Worm (Caenorhabditis elegans) whole organism, L4 larva: ENCODE results near the gene T16G1.7.

Experiments used
- T20F7.1 ChIP-seq: fragments of 200-800 bp; sonication (Bioruptor generic); optimal IDR thresholded peaks from 2 replicates; lab custom pipeline; 2018; ENCODE audit warnings: mild to moderate bottlenecking, missing genetic modification characterization, missing compliant biosample characterization
- Y75B8A.6 ChIP-seq: fragments of 200-800 bp; sonication (Bioruptor generic); IDR thresholded peaks from 2 replicates; pipeline ENCODE4 v1.3.6; 2022; ENCODE audit warnings: missing genetic modification reagents, missing genetic modification characterization, missing compliant biosample characterization
- aha-1 ChIP-seq: fragments of 150-350 bp; peaks from one replicate; lab custom pipeline; 2014; ENCODE audit warnings: missing biosample characterization, missing genetic modification characterization
- ctbp-1 ChIP-seq: fragments of 200-800 bp; sonication (Bioruptor generic); IDR thresholded peaks from 2 replicates; pipeline ENCODE4 v1.3.6; 2022; ENCODE audit warnings: missing genetic modification reagents, missing genetic modification characterization, missing compliant biosample characterization
- daf-16 ChIP-seq, 3 experiments: sonication (generic microtip); optimal IDR thresholded peaks; 2 replicates each; lab custom pipeline; 2016 to 2017; ENCODE audit warnings: missing genetic modification characterization in 3 of 3, missing genetic modification reagents in 3 of 3, mild to moderate bottlenecking in 2 of 3, missing compliant biosample characterization in 2 of 3, missing biosample characterization in 1 of 3, moderate library complexity in 1 of 3
- daf-8 ChIP-seq: fragments of 200-800 bp; sonication (Bioruptor generic); IDR thresholded peaks from 2 replicates; pipeline ENCODE4 v1.3.6; 2022; ENCODE audit warnings: missing genetic modification characterization, missing compliant biosample characterization
- dmd-6 ChIP-seq: fragments of 200-800 bp; sonication (Bioruptor generic); IDR thresholded peaks from 2 replicates; pipeline ENCODE4 v1.3.6; 2022; ENCODE audit warnings: missing genetic modification reagents, missing genetic modification characterization, missing compliant biosample characterization
- dpl-1 ChIP-seq: fragments of 150-350 bp; optimal IDR thresholded peaks from 2 replicates; lab custom pipeline; 2014; ENCODE audit warnings: missing biosample characterization, missing genetic modification reagents, missing genetic modification characterization
- egl-43 ChIP-seq: fragments of 200-800 bp; sonication (Bioruptor generic); IDR thresholded peaks from 2 replicates; pipeline ENCODE4 v1.3.6; 2022; ENCODE audit warnings: missing genetic modification reagents, missing genetic modification characterization, missing compliant biosample characterization
- fos-1 ChIP-seq: fragments of 150-350 bp; optimal IDR thresholded peaks from 2 replicates; lab custom pipeline; 2014; ENCODE audit warnings: missing biosample characterization, missing genetic modification characterization
- hlh-30 ChIP-seq: sonication (generic microtip); optimal IDR thresholded peaks from 2 replicates; lab custom pipeline; 2017; ENCODE audit warnings: antibody characterized with exemption, mild to moderate bottlenecking, missing genetic modification characterization, missing compliant biosample characterization; ENCODE audit not compliant: insufficient read depth
- lin-39 ChIP-seq: fragments of 150-350 bp; optimal IDR thresholded peaks from 2 replicates; lab custom pipeline; 2014; ENCODE audit warnings: missing biosample characterization, missing genetic modification reagents, missing genetic modification characterization
- lir-3 ChIP-seq: sonication (generic microtip); optimal IDR thresholded peaks from 2 replicates; lab custom pipeline; 2016; ENCODE audit warnings: mild to moderate bottlenecking, missing genetic modification characterization, missing compliant biosample characterization
- madf-9 ChIP-seq: fragments of 200-800 bp; sonication (Bioruptor generic); conservative IDR thresholded peaks from 2 replicates; pipeline ENCODE4 v1.3.6; 2022; ENCODE audit warnings: missing genetic modification reagents, missing genetic modification characterization, missing compliant biosample characterization
- mep-1 ChIP-seq: fragments of 150-350 bp; sonication (generic microtip); optimal IDR thresholded peaks from 3 replicates; lab custom pipeline; 2014; ENCODE audit warnings: missing biosample characterization, missing genetic modification characterization
- mxl-2 ChIP-seq: fragments of 200-800 bp; sonication (Bioruptor generic); conservative IDR thresholded peaks from 2 replicates; pipeline ENCODE4 v1.3.6; 2022; ENCODE audit warnings: missing genetic modification reagents, missing genetic modification characterization, missing compliant biosample characterization
- mxl-3 ChIP-seq: fragments of 200-800 bp; sonication (Bioruptor generic); optimal IDR thresholded peaks from 2 replicates; lab custom pipeline; 2018; ENCODE audit warnings: mild to moderate bottlenecking, missing genetic modification characterization, missing compliant biosample characterization
- nhr-10 ChIP-seq: fragments of 150-350 bp; optimal IDR thresholded peaks from 2 replicates; lab custom pipeline; 2014; ENCODE audit warnings: missing biosample characterization, missing genetic modification characterization
- nhr-28 ChIP-seq: fragments of 150-350 bp; optimal IDR thresholded peaks from 2 replicates; lab custom pipeline; 2014; ENCODE audit warnings: missing biosample characterization, missing genetic modification characterization
- nhr-42 ChIP-seq: fragments of 200-800 bp; sonication (Bioruptor generic); IDR thresholded peaks from 2 replicates; pipeline ENCODE4 v1.3.6; 2022; ENCODE audit warnings: missing genetic modification characterization, missing compliant biosample characterization
- php-3 ChIP-seq: fragments of 200-800 bp; sonication (Bioruptor generic); IDR thresholded peaks from 2 replicates; pipeline ENCODE4 v1.3.6; 2022; ENCODE audit warnings: missing genetic modification reagents, missing genetic modification characterization, missing compliant biosample characterization
- sdz-12 ChIP-seq: fragments of 200-800 bp; sonication (Bioruptor generic); optimal IDR thresholded peaks from 2 replicates; lab custom pipeline; 2018; ENCODE audit warnings: mild to moderate bottlenecking, missing genetic modification characterization, missing compliant biosample characterization
- tra-1 ChIP-seq: fragments of 200-800 bp; sonication (Bioruptor generic); IDR thresholded peaks from 2 replicates; pipeline ENCODE4 v1.3.6; 2022; ENCODE audit warnings: missing genetic modification reagents, missing genetic modification characterization, missing compliant biosample characterization
- unc-130 ChIP-seq: sonication (generic microtip); optimal IDR thresholded peaks from 2 replicates; lab custom pipeline; 2016; ENCODE audit warnings: missing genetic modification reagents, missing genetic modification characterization, missing compliant biosample characterization
- unc-62 ChIP-seq, 3 experiments: fragments of 150-350 bp in 1 of 3; sonication (generic microtip); optimal IDR thresholded peaks in 2 of 3; peaks in 1 of 3; 1 replicate in 1 of 3; 2 replicates in 2 of 3; lab custom pipeline; 2014 to 2017; ENCODE audit warnings: missing biosample characterization in 3 of 3, missing genetic modification characterization in 3 of 3, missing genetic modification reagents in 3 of 3, missing genotype in 1 of 3
- vab-7 ChIP-seq: fragments of 200-800 bp; sonication (Bioruptor generic); IDR thresholded peaks from 2 replicates; pipeline ENCODE4 v1.3.6; 2022; ENCODE audit warnings: missing genetic modification reagents, missing genetic modification characterization, missing compliant biosample characterization
- zag-1 ChIP-seq: fragments of 150-350 bp; optimal IDR thresholded peaks from 2 replicates; lab custom pipeline; 2014; ENCODE audit warnings: missing biosample characterization, missing genetic modification characterization
- ztf-11 ChIP-seq: fragments of 150-350 bp; optimal IDR thresholded peaks from 2 replicates; lab custom pipeline; 2014; ENCODE audit warnings: missing biosample characterization, missing genetic modification characterization

The T16G1.7 gene

DNA sequence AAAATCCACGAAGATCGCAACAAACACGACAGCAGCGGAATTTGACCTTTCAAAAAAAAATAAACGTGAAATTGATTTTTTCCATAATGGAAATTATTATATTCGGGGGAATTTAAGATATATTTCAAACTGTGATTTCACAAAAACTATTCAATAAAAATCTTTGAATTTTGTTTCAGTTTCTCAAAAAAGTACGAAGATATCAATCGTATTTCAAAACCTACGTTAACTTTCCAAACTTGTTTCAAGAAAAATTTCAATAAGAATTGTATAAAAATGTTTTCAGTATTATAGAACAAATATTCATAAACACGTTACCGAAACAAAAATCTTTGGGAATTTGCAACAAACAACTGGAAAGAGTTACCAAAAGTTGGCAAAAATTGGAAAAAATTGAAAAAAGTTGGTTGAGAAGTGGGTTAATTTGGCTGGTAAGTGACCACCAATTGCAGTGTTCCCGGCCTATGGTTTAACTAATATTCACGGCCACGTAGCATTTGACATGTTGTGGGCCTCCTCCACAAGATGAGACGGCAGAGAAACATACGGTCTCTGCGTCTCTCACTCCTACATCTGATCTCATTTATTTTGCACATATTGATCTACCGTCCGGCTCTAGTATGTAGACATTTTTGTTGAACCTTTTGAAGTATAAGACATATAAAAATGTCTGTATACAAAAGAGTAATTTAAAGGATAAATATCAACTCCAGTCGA is 16.1 kb upstream of the T16G1.7 start, which contains the start of the genes T16G1.9 and T16G1.18 (continued):
- 0 out of 2 replicates have a peak, but pooled peaks have one; percentile 20 for TF ChIP-seq vab-7 (GFP tag; lab: Robert Waterston, UW)
- TF ChIP-seq zag-1 (tag; lab: Kevin White, UChicago) = no peak
- TF ChIP-seq mxl-2 (GFP tag; lab: Robert Waterston, UW) = no peak

DNA sequence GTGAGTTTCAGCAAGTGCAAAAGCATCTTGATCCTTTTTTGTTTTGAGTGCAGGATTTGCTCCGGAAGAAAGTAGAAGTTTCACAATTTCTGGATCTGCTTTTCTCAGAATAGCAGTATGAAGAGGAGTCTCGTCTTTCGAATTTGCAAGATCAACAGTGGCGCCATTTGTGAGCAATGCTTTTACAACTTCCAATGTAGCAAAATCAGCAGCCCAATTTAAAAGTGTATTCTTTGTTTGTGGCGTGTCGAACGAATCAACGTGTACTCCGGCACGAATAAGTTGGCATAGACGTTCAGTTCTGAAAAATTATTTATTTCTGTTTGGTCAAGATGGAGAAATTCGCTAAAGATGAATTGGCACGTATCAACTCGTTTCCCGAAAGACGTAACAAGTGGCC is 14.7 kb upstream of the T16G1.7 start, which contains the start of gene T16G1.13:
T16G1.13 (plus strand) TSS at position 301 of the 400 bp plus-strand sequence.
- TF ChIP-seq unc-62 (GFP tag; optimal IDR thresholded peaks at IDR 0.05 in 1 of 2; lab: Kevin White, UChicago) (peak in 1 of 2 experiments; percentile 29), unc-62 (tag; optimal IDR thresholded peaks at IDR 0.05; lab: Kevin White, UChicago) (no peak), php-3 (GFP tag; lab: Robert Waterston, UW) (no peak), dmd-6 (GFP tag; lab: Robert Waterston, UW) (no peak)

DNA sequence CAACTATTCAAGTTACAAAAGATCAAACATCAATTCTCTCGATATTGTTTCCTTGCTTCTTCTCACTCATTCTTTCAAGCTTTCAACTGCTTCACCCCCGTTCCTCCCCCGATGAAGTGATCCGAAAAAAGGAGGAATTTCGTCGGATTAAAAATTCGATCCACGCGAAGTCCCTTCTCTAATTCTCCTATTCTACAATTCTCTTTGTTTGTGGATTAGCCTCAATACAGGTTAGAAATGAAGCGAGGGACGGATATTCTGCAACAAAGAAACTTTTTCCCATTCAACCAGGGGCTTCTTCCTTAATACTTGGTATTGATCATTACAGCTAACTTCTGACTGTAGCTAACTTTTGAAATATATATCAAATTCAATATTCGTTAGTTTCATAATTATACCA is 9.9 kb upstream of the T16G1.7 start, which contains the start of gene grl-2:
grl-2 (plus strand) TSS at position 301 of the 400 bp plus-strand sequence.
- TF ChIP-seq ctbp-1 (no peak), daf-8 (no peak), nhr-42 (GFP tag; lab: Robert Waterston, UW) (no peak), madf-9 (GFP tag; lab: Robert Waterston, UW) (no peak), nhr-10 (tag; lab: Kevin White, UChicago) (no peak), fos-1 (no peak), mxl-2 (GFP tag; lab: Robert Waterston, UW) (no peak)

DNA sequence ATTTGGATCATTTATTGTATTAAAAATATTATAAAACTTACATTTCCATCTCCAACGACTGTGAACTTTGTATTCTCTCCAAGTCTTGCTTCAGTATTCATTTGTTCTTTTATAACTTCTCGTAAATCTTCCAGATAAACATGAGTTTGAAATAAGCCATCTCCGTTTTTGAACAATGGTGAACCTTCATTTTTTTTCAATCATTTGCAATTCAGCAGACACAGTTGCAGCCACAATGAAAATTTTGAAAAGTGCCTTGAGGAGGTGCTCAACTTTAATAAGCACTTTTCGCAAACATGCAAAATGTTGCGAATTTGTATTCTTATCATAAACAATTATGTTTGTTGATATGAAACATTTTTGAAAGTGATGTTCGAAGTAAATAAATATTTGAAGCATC is 9.3 kb upstream of the T16G1.7 start, which contains the start of gene T16G1.3:
T16G1.3 (minus strand) TSS at position 101 of the 400 bp plus-strand sequence.
- TF ChIP-seq dpl-1 (no peak), tra-1 (no peak), lin-39 (tag; lab: Kevin White, UChicago) (no peak), sdz-12 (GFP tag; lab: Kevin White, UChicago) (no peak), Y75B8A.6 (no peak)

DNA sequence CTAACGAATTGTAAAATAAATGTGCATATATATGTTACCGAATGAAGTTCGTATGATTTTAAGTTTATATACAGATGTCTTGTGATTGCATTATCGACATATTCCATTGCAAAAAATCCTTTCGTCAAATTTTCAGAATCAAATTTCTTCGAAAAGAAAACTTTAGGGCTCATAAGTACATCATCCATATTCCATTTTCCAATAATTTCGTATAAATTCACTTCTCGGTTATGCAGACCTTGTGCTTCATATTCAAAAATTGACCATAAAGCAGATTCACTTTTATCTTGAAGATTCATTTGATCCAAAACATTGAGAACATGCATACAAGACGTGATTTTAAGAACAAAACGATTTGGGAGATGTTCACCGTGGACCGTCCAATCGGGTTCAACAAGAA is 8.5 kb upstream of the T16G1.7 start:
- TF ChIP-seq mxl-3 (GFP tag; lab: Kevin White, UChicago) = no peak
- TF ChIP-seq unc-62 (GFP tag; optimal IDR thresholded peaks at IDR 0.05 in 1 of 2; lab: Kevin White, UChicago) = peak in 1 of 2 experiments; percentile 92
- TF ChIP-seq unc-62 (tag; optimal IDR thresholded peaks at IDR 0.05; lab: Kevin White, UChicago) = no peak
- no peak for TF ChIP-seq lir-3

DNA sequence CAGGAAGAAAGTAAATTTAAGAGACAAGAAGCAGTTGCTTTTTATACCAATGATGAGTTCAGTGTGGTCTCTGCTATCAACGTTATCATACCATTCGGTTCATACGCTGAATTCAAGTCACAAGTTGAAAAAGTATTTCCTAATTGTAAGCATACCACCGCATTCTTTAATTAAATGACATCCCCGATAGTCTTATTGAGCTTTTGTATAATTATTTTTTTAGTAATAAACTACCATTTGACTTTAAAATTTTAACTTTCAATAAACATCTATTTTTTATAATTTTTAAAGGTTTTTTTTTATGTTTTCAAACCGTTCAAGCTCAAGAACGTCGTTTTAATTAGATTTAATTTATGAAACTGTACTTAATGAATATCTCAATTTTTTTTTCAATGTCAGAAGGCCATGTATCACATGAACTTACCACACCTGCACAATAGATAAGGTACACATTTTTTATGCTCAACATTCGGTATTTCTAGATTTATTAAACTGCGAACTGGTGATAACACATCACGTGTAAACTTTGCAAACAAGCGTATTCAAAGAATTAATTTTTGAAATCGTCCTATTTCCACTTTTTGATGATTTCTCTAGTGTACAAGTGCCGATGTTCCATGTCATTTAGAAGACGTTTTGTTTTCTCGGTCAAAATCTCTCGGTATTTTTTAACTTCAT is 7.0 kb upstream of the T16G1.7 start, which contains the start of gene T16G1.4:
T16G1.4 (minus strand) TSS at position 51 of the 678 bp plus-strand sequence.
- TF ChIP-seq egl-43 (GFP tag; lab: Robert Waterston, UW) = no peak
- no peak for TF ChIP-seq ztf-11
- no peak for TF ChIP-seq unc-130 (GFP tag; lab: Kevin White, UChicago)
- no peak for TF ChIP-seq nhr-42 (GFP tag; lab: Robert Waterston, UW)
- no peak for TF ChIP-seq daf-16 (GFP tag; optimal IDR thresholded peaks at IDR 0.05; lab: Kevin White, UChicago)
- peak; percentile 51 for TF ChIP-seq daf-16 (tag; optimal IDR thresholded peaks at IDR 0.05; lab: Kevin White, UChicago)
- no peak for TF ChIP-seq aha-1 (tag; lab: Kevin White, UChicago)
- peak; percentile 11 for TF ChIP-seq nhr-28 (tag; lab: Kevin White, UChicago)
- peak; percentile 46 for TF ChIP-seq hlh-30 (tag; lab: Kevin White, UChicago)
- TF ChIP-seq mep-1 (tag; lab: Kevin White, UChicago) = no peak
- TF ChIP-seq T20F7.1 (GFP tag; lab: Kevin White, UChicago) = no peak
